Worm (Caenorhabditis elegans) whole organism, mixed stage, embryonic: ENCODE measurements around the gene R06F6.14.
A peak's percentile ranks its signal among the peaks of the same experiment; 100 is the strongest.

Experiments used
- bed-3 ChIP-seq: fragments of 200-800 bp; sonication (Bioruptor generic); optimal IDR thresholded peaks from 3 replicates; lab custom pipeline; 2018; ENCODE audit warnings: mild to moderate bottlenecking, missing genetic modification characterization, moderate library complexity, missing compliant biosample characterization
- blmp-1 ChIP-seq: fragments of 150-350 bp; optimal IDR thresholded peaks from 2 replicates; lab custom pipeline; 2014; ENCODE audit warnings: missing biosample characterization, missing genetic modification characterization
- ceh-39 ChIP-seq: fragments of 150-350 bp; optimal IDR thresholded peaks from 2 replicates; lab custom pipeline; 2014; ENCODE audit warnings: missing biosample characterization, missing genetic modification characterization
- ceh-43 ChIP-seq: fragments of 200-800 bp; sonication (Bioruptor generic); optimal IDR thresholded peaks from 2 replicates; lab custom pipeline; 2018; ENCODE audit warnings: mild to moderate bottlenecking, missing genetic modification characterization, moderate library complexity, missing compliant biosample characterization
- ceh-83 ChIP-seq: fragments of 200-800 bp; sonication (Bioruptor generic); optimal IDR thresholded peaks from 2 replicates; lab custom pipeline; 2018; ENCODE audit warnings: mild to moderate bottlenecking, missing genetic modification characterization, missing compliant biosample characterization
- ces-1 ChIP-seq: fragments of 150-350 bp; optimal IDR thresholded peaks from 2 replicates; lab custom pipeline; 2014; ENCODE audit warnings: missing biosample characterization, missing genetic modification reagents, missing genetic modification characterization
- cnd-1 ChIP-seq: fragments of 200-800 bp; sonication (Bioruptor generic); optimal IDR thresholded peaks from 2 replicates; lab custom pipeline; 2018; ENCODE audit warnings: mild to moderate bottlenecking, missing genetic modification characterization, missing compliant biosample characterization
- drap-1 ChIP-seq: fragments of 200-800 bp; sonication (Bioruptor generic); optimal IDR thresholded peaks from 3 replicates; lab custom pipeline; 2018; ENCODE audit warnings: mild to moderate bottlenecking, missing genetic modification characterization, missing compliant biosample characterization
- elt-1 ChIP-seq: sonication (generic microtip); optimal IDR thresholded peaks from 2 replicates; lab custom pipeline; 2017; ENCODE audit warnings: missing genetic modification characterization, mild to moderate bottlenecking, missing compliant biosample characterization, antibody characterized with exemption, moderate library complexity, borderline replicate concordance; ENCODE audit not compliant: insufficient read depth
- elt-3 ChIP-seq: fragments of 150-350 bp; optimal IDR thresholded peaks from 2 replicates; lab custom pipeline; 2014; ENCODE audit warnings: missing biosample characterization, missing genetic modification characterization
- ham-2 ChIP-seq: fragments of 200-800 bp; sonication (Bioruptor generic); optimal IDR thresholded peaks from 2 replicates; lab custom pipeline; 2018; ENCODE audit warnings: mild to moderate bottlenecking, missing genetic modification characterization, missing compliant biosample characterization
- hlh-1 ChIP-seq: fragments of 150-350 bp; optimal IDR thresholded peaks from 2 replicates; lab custom pipeline; 2014; ENCODE audit warnings: missing biosample characterization, missing genetic modification reagents, missing genetic modification characterization
- lin-13 ChIP-seq: fragments of 150-350 bp; optimal IDR thresholded peaks from 2 replicates; lab custom pipeline; 2014; ENCODE audit warnings: missing biosample characterization, missing genetic modification characterization
- lin-32 ChIP-seq: fragments of 200-800 bp; sonication (Bioruptor generic); optimal IDR thresholded peaks from 2 replicates; lab custom pipeline; 2018; ENCODE audit warnings: mild to moderate bottlenecking, missing genetic modification characterization, missing compliant biosample characterization
- mep-1 ChIP-seq: fragments of 150-350 bp; optimal IDR thresholded peaks from 2 replicates; lab custom pipeline; 2017; ENCODE audit warnings: missing biosample characterization, missing genetic modification reagents, missing genetic modification characterization, inconsistent platforms
- mls-2 ChIP-seq: sonication (generic microtip); optimal IDR thresholded peaks from 2 replicates; lab custom pipeline; 2016; ENCODE audit warnings: mild to moderate bottlenecking, missing genetic modification characterization, moderate library complexity, missing compliant biosample characterization
- nhr-12 ChIP-seq: fragments of 150-350 bp; optimal IDR thresholded peaks from 2 replicates; lab custom pipeline; 2014; ENCODE audit warnings: missing biosample characterization, missing genetic modification characterization
- nhr-2 ChIP-seq: fragments of 150-350 bp; optimal IDR thresholded peaks from 2 replicates; lab custom pipeline; 2014; ENCODE audit warnings: missing biosample characterization, missing genetic modification characterization
- nhr-76 ChIP-seq: sonication (generic microtip); optimal IDR thresholded peaks from 2 replicates; lab custom pipeline; 2017; ENCODE audit warnings: missing biosample characterization, missing genetic modification characterization
- pha-4 ChIP-seq: fragments of 150-350 bp; optimal IDR thresholded peaks from 2 replicates; lab custom pipeline; 2018; ENCODE audit warnings: missing biosample characterization, missing genetic modification reagents, missing genetic modification characterization
- sem-2 ChIP-seq: fragments of 200-800 bp; sonication (Bioruptor generic); optimal IDR thresholded peaks from 2 replicates; lab custom pipeline; 2018; ENCODE audit warnings: mild to moderate bottlenecking, missing genetic modification characterization, missing compliant biosample characterization
- sptf-1 ChIP-seq: sonication (generic microtip); optimal IDR thresholded peaks from 2 replicates; lab custom pipeline; 2017; ENCODE audit warnings: mild to moderate bottlenecking, missing genetic modification characterization, moderate library complexity, missing compliant biosample characterization
- tbx-8 ChIP-seq: fragments of 200-800 bp; sonication (Bioruptor generic); optimal IDR thresholded peaks from 2 replicates; lab custom pipeline; 2018; ENCODE audit warnings: mild to moderate bottlenecking, missing genetic modification characterization, moderate library complexity, missing compliant biosample characterization
- unc-120 ChIP-seq: sonication (generic microtip); optimal IDR thresholded peaks from 2 replicates; lab custom pipeline; 2017; ENCODE audit warnings: missing genetic modification characterization, missing compliant biosample characterization; ENCODE audit not compliant: poor library complexity, severe bottlenecking
- unc-62 ChIP-seq: fragments of 150-350 bp; optimal IDR thresholded peaks from 2 replicates; lab custom pipeline; 2014; ENCODE audit warnings: missing biosample characterization, missing genetic modification reagents, missing genetic modification characterization
- zip-8 ChIP-seq: fragments of 150-350 bp; optimal IDR thresholded peaks from 2 replicates; lab custom pipeline; 2014; ENCODE audit warnings: missing biosample characterization, missing genetic modification characterization
- ztf-11 ChIP-seq: fragments of 150-350 bp; optimal IDR thresholded peaks from 2 replicates; lab custom pipeline; 2014; ENCODE audit warnings: missing biosample characterization, missing genetic modification characterization

Gene R06F6.14

ce11 chrII:10808708-10809343, at the start of gene R06F6.14:
R06F6.14 (plus strand) TSS chrII:10809293.
- TF ChIP-seq sem-2 (GFP tag; lab: Kevin White, UChicago) (no peak), nhr-76 (tag; lab: Kevin White, UChicago) (no peak), ceh-39 (tag; lab: Kevin White, UChicago) (no peak), lin-32 (GFP tag; lab: Kevin White, UChicago) (no peak), ces-1 (GFP tag; lab: Kevin White, UChicago) (no peak), blmp-1 (no peak), mls-2 (tag; lab: Kevin White, UChicago) (no peak), sptf-1 (tag; lab: Kevin White, UChicago) (no peak)

ce11 chrII:10759425-10759824, 49.7 kb upstream of the R06F6.14 start:
- no peak for TF ChIP-seq unc-62
- no peak for TF ChIP-seq blmp-1
- TF ChIP-seq sem-2 (GFP tag; lab: Kevin White, UChicago): no peak
- no peak for TF ChIP-seq ces-1 (GFP tag; lab: Kevin White, UChicago)
- no peak for TF ChIP-seq ceh-43
- TF ChIP-seq, all 35 proteins: peak for 0

- no peak for TF ChIP-seq mep-1 (tag; lab: Kevin White, UChicago)
- peak; percentile 73 for TF ChIP-seq ces-1 (GFP tag; lab: Kevin White, UChicago)
Observed at ce11 chrII:10760801-10761200, 48.3 kb upstream of the R06F6.14 start.

- no peak for TF ChIP-seq hlh-1 (tag; lab: Kevin White, UChicago)
- TF ChIP-seq ces-1 (GFP tag; lab: Kevin White, UChicago): peak; percentile 75
- TF ChIP-seq cnd-1 (tag; lab: Kevin White, UChicago): no peak
- TF ChIP-seq elt-1 (tag; lab: Kevin White, UChicago): no peak
- peak; percentile 1 for TF ChIP-seq tbx-8 (GFP tag; lab: Kevin White, UChicago)
- TF ChIP-seq, all 35 proteins: peak for 2
Observed at ce11 chrII:10761653-10762052, 47.4 kb upstream of the R06F6.14 start.

- TF ChIP-seq ceh-83 (GFP tag; lab: Kevin White, UChicago) (no peak), tbx-8 (GFP tag; lab: Kevin White, UChicago) (no peak), mls-2 (tag; lab: Kevin White, UChicago) (no peak)
- TF ChIP-seq, all 35 proteins: peak for 0
Observed at ce11 chrII:10765238-10765637, 43.9 kb upstream of the R06F6.14 start.

- TF ChIP-seq unc-120 (tag; lab: Kevin White, UChicago) (no peak), ces-1 (GFP tag; lab: Kevin White, UChicago) (peak; percentile 79), nhr-12 (tag; lab: Kevin White, UChicago) (no peak)
Observed at ce11 chrII:10766773-10767172, 42.3 kb upstream of the R06F6.14 start.

ce11 chrII:10767977-10768376, 41.1 kb upstream of the R06F6.14 start:
- TF ChIP-seq hlh-1 (tag; lab: Kevin White, UChicago) (no peak), zip-8 (tag; lab: Kevin White, UChicago) (no peak), unc-120 (tag; lab: Kevin White, UChicago) (no peak), pha-4 (tag; lab: Kevin White, UChicago) (no peak), ceh-43 (no peak)

DNA sequence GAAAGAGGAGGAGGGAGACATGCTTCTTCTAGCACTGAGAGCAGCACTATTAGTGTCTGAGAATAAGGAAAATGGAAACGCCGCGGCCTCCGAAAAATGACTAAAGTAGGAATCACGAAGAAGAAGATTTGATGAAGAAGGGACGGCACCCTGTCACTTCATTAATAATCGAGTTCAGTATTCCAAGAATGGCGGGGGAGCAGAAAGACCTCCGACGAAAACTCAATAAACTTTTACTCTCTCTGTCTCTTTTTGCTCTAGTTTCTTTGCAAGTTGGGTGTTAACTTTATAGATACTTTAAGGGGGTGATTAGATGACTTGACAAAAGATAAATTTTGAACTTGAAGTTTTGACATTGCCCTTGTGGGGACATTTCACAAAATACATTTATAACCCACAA, 39.8 kb upstream of the R06F6.14 start:
- TF ChIP-seq sptf-1 (tag; lab: Kevin White, UChicago) (no peak), ces-1 (GFP tag; lab: Kevin White, UChicago) (peak; percentile 88)

- no peak for TF ChIP-seq drap-1 (GFP tag; lab: Kevin White, UChicago)
- no peak for TF ChIP-seq mep-1 (tag; lab: Kevin White, UChicago)
- TF ChIP-seq elt-3 (tag; lab: Kevin White, UChicago): no peak
- TF ChIP-seq bed-3 (GFP tag; lab: Kevin White, UChicago): no peak
- no peak for TF ChIP-seq cnd-1 (tag; lab: Kevin White, UChicago)
- no peak for TF ChIP-seq ztf-11 (tag; lab: Kevin White, UChicago)
- no peak for TF ChIP-seq zip-8 (tag; lab: Kevin White, UChicago)
- no peak for TF ChIP-seq mls-2 (tag; lab: Kevin White, UChicago)
- TF ChIP-seq ham-2 (GFP tag; lab: Kevin White, UChicago): no peak
- TF ChIP-seq ceh-39 (tag; lab: Kevin White, UChicago): no peak
- TF ChIP-seq ceh-43: no peak
- TF ChIP-seq tbx-8 (GFP tag; lab: Kevin White, UChicago): no peak
- TF ChIP-seq lin-13 (tag; lab: Kevin White, UChicago): no peak
- TF ChIP-seq nhr-2 (tag; lab: Kevin White, UChicago): no peak
Observed at ce11 chrII:10778026-10778425, 31.1 kb upstream of the R06F6.14 start, which contains the start of gene mpz-1. mpz-1 (minus strand) TSS chrII:10778126.
